Fruit fly (Drosophila melanogaster) whole organism, embryonic: ENCODE data around the gene IntS2.

Source experiments
- Bgb ChIP-seq: fragments of 200-800 bp; sonication (Bioruptor generic); IDR thresholded peaks from 2 replicates; pipeline ENCODE4 v1.3.6; 2022; ENCODE audit warnings: missing biosample characterization, missing genetic modification characterization; ENCODE audit not compliant: partially characterized antibody
- C15 ChIP-seq: fragments of 200-800 bp; sonication (Bioruptor generic); IDR thresholded peaks from 3 replicates; pipeline ENCODE4 v1.3.6; 2022; ENCODE audit warnings: missing biosample characterization, missing genetic modification characterization
- CG10147 ChIP-seq: fragments of 200-800 bp; sonication (Bioruptor generic); optimal IDR thresholded peaks from 2 replicates; lab custom pipeline; 2019; ENCODE audit warnings: missing biosample characterization, mild to moderate bottlenecking, missing genetic modification characterization, moderate library complexity
- CG12744 ChIP-seq: fragments of 200-800 bp; sonication (Bioruptor generic); optimal IDR thresholded peaks from 2 replicates; lab custom pipeline; 2016; ENCODE audit warnings: missing biosample characterization, missing genetic modification characterization
- CG15514 ChIP-seq: fragments of 200-800 bp; sonication (Bioruptor generic); optimal IDR thresholded peaks from 3 replicates; lab custom pipeline; 2017; ENCODE audit warnings: missing biosample characterization, missing genetic modification characterization, mild to moderate bottlenecking, moderate library complexity, missing genetic modification reagents
- CG17802 ChIP-seq: fragments of 200-800 bp; sonication (Bioruptor generic); optimal IDR thresholded peaks from 2 replicates; lab custom pipeline; 2018; ENCODE audit warnings: missing biosample characterization, mild to moderate bottlenecking, missing genetic modification characterization, moderate library complexity
- CG17829 ChIP-seq: fragments of 200-800 bp; optimal IDR thresholded peaks from 2 replicates; lab custom pipeline; 2019; ENCODE audit warnings: missing biosample characterization, mild to moderate bottlenecking, missing genetic modification characterization, moderate library complexity
- CG3838 ChIP-seq: fragments of 200-800 bp; sonication (Bioruptor generic); optimal IDR thresholded peaks from 3 replicates; lab custom pipeline; 2016; ENCODE audit warnings: missing biosample characterization, missing genetic modification characterization
- CG42726 ChIP-seq: fragments of 200-800 bp; sonication (Bioruptor generic); IDR thresholded peaks from 2 replicates; pipeline ENCODE4 v1.3.6; 2022; ENCODE audit warnings: missing biosample characterization, missing genetic modification characterization; ENCODE audit not compliant: partially characterized antibody
- CG4282 ChIP-seq: fragments of 200-800 bp; sonication (Bioruptor generic); optimal IDR thresholded peaks from 2 replicates; lab custom pipeline; 2016; ENCODE audit warnings: missing biosample characterization, missing genetic modification characterization
- CG4730 ChIP-seq: fragments of 200-800 bp; sonication (Bioruptor generic); IDR thresholded peaks from 2 replicates; pipeline ENCODE4 v1.3.6; 2022; ENCODE audit warnings: missing biosample characterization, missing genetic modification characterization
- CG5245 ChIP-seq: fragments of 200-800 bp; sonication (Bioruptor generic); optimal IDR thresholded peaks from 3 replicates; lab custom pipeline; 2016; ENCODE audit warnings: missing biosample characterization, missing genetic modification characterization
- CG6791 ChIP-seq: fragments of 200-800 bp; sonication (Bioruptor generic); IDR thresholded peaks from 3 replicates; pipeline ENCODE4 v1.3.6; 2022; ENCODE audit warnings: missing biosample characterization, missing genetic modification characterization; ENCODE audit not compliant: partially characterized antibody
- CG7357 ChIP-seq: fragments of 200-800 bp; sonication (Bioruptor generic); IDR thresholded peaks from 3 replicates; pipeline ENCODE4 v1.3.6; 2022; ENCODE audit warnings: missing biosample characterization, missing genetic modification characterization
- CG7372 ChIP-seq: fragments of 200-800 bp; sonication (Bioruptor generic); IDR thresholded peaks from 2 replicates; pipeline ENCODE4 v1.3.6; 2022; ENCODE audit warnings: missing biosample characterization, missing genetic modification characterization
- CG7839 ChIP-seq: fragments of 200-800 bp; sonication (Bioruptor generic); optimal IDR thresholded peaks from 3 replicates; lab custom pipeline; 2018; ENCODE audit warnings: missing biosample characterization, mild to moderate bottlenecking, missing genetic modification characterization, moderate library complexity
- CG7928 ChIP-seq: fragments of 200-800 bp; sonication (Bioruptor generic); optimal IDR thresholded peaks from 2 replicates; lab custom pipeline; 2017; ENCODE audit warnings: missing biosample characterization, mild to moderate bottlenecking, missing genetic modification characterization
- CG7963 ChIP-seq: fragments of 200-800 bp; sonication (Bioruptor generic); IDR thresholded peaks from 3 replicates; pipeline ENCODE4 v1.3.6; 2022; ENCODE audit warnings: missing biosample characterization, missing genetic modification characterization; ENCODE audit not compliant: partially characterized antibody
- CG8290 ChIP-seq, 3 experiments: fragments of 200-800 bp; sonication (Bioruptor generic); optimal IDR thresholded peaks; 2 replicates each; lab custom pipeline; 2016 to 2019; ENCODE audit warnings: missing biosample characterization in 3 of 3, missing genetic modification characterization in 3 of 3, mild to moderate bottlenecking in 2 of 3, moderate library complexity in 1 of 3
- D19B ChIP-seq: fragments of 200-800 bp; sonication (Bioruptor generic); optimal IDR thresholded peaks from 2 replicates; lab custom pipeline; 2017; ENCODE audit warnings: missing biosample characterization, mild to moderate bottlenecking, missing genetic modification characterization
- E2f2 ChIP-seq: fragments of 200-800 bp; sonication (Bioruptor generic); IDR thresholded peaks from 2 replicates; pipeline ENCODE4 v1.3.6; 2022; ENCODE audit warnings: missing biosample characterization, missing genetic modification characterization
- Fer2 ChIP-seq: fragments of 200-800 bp; sonication (Bioruptor generic); optimal IDR thresholded peaks from 2 replicates; lab custom pipeline; 2018; ENCODE audit warnings: missing biosample characterization, mild to moderate bottlenecking, missing genetic modification characterization, moderate library complexity
- GATAe ChIP-seq: fragments of 200-800 bp; sonication (Bioruptor generic); conservative IDR thresholded peaks from 2 replicates; pipeline ENCODE4 v1.3.6; 2022; ENCODE audit warnings: missing biosample characterization, missing genetic modification characterization
- HLH4C ChIP-seq: fragments of 200-800 bp; sonication (Bioruptor generic); IDR thresholded peaks from 3 replicates; pipeline ENCODE4 v1.3.6; 2022; ENCODE audit warnings: missing biosample characterization, missing genetic modification characterization; ENCODE audit not compliant: partially characterized antibody
- Opbp ChIP-seq: fragments of 200-800 bp; sonication (Bioruptor generic); IDR thresholded peaks from 3 replicates; pipeline ENCODE4 v1.3.6; 2022; ENCODE audit warnings: missing biosample characterization, missing genetic modification characterization; ENCODE audit not compliant: partially characterized antibody
- Ptx1 ChIP-seq: fragments of 200-800 bp; sonication (Bioruptor generic); IDR thresholded peaks from 2 replicates; pipeline ENCODE4 v1.3.6; 2022; ENCODE audit warnings: missing biosample characterization, missing genetic modification characterization
- Sin3A ChIP-seq: fragments of >200 bp; optimal IDR thresholded peaks from 2 replicates; lab custom pipeline; 2018
- Sox100B ChIP-seq: fragments of 200-800 bp; sonication (Bioruptor generic); optimal IDR thresholded peaks from 3 replicates; lab custom pipeline; 2018; ENCODE audit warnings: missing biosample characterization, mild to moderate bottlenecking, missing genetic modification characterization
- Sox102F ChIP-seq: fragments of 200-800 bp; sonication (Bioruptor generic); optimal IDR thresholded peaks from 2 replicates; lab custom pipeline; 2018; ENCODE audit warnings: missing biosample characterization, mild to moderate bottlenecking, missing genetic modification characterization, moderate library complexity
- Sry-δ ChIP-seq: fragments of 200-800 bp; sonication (Bioruptor generic); optimal IDR thresholded peaks from 2 replicates; lab custom pipeline; 2016; ENCODE audit warnings: missing biosample characterization, missing genetic modification characterization
- TFAM ChIP-seq: fragments of 200-800 bp; sonication (Bioruptor generic); optimal IDR thresholded peaks from 2 replicates; lab custom pipeline; 2017; ENCODE audit warnings: missing biosample characterization, missing genetic modification characterization, inconsistent platforms
- Xbp1 ChIP-seq: fragments of 200-800 bp; sonication (Bioruptor generic); optimal IDR thresholded peaks from 3 replicates; lab custom pipeline; 2016; ENCODE audit warnings: missing biosample characterization, mild to moderate bottlenecking, missing genetic modification characterization
- br ChIP-seq: fragments of >200 bp; optimal IDR thresholded peaks from 2 replicates; lab custom pipeline; 2017
- ci ChIP-seq: fragments of 200-800 bp; sonication (Bioruptor generic); IDR thresholded peaks from 3 replicates; pipeline ENCODE4 v1.3.6; 2022; ENCODE audit warnings: missing biosample characterization, missing genetic modification characterization
- en ChIP-seq: fragments of 200-800 bp; sonication (Bioruptor generic); optimal IDR thresholded peaks from 2 replicates; lab custom pipeline; 2016; ENCODE audit warnings: missing biosample characterization, missing genetic modification characterization
- hth ChIP-seq: fragments of >200 bp; optimal IDR thresholded peaks from 2 replicates; lab custom pipeline; 2017; ENCODE audit warnings: inconsistent platforms
- insv ChIP-seq, 2 experiments: fragments of 200-800 bp; sonication (Bioruptor generic); optimal IDR thresholded peaks; 3 replicates each; lab custom pipeline; 2016 to 2018; ENCODE audit warnings: missing biosample characterization in 2 of 2, missing genetic modification characterization in 2 of 2
- lbe ChIP-seq: fragments of 200-800 bp; sonication (Bioruptor generic); optimal IDR thresholded peaks from 2 replicates; lab custom pipeline; 2016; ENCODE audit warnings: missing biosample characterization, mild to moderate bottlenecking, missing genetic modification characterization
- lilli ChIP-seq: fragments of 200-800 bp; sonication (Bioruptor generic); optimal IDR thresholded peaks from 3 replicates; lab custom pipeline; 2016; ENCODE audit warnings: missing biosample characterization, missing genetic modification characterization
- lola ChIP-seq, 3 experiments: fragments of >200 bp in 2 of 3; fragments of 200-800 bp in 1 of 3; sonication (Bioruptor generic) in 1 of 3; optimal IDR thresholded peaks; 2 replicates each; lab custom pipeline; 2017 to 2019; ENCODE audit warnings: missing biosample characterization in 3 of 3, missing genetic modification characterization in 3 of 3, mild to moderate bottlenecking in 1 of 3, moderate library complexity in 1 of 3
- luna ChIP-seq: fragments of 200-800 bp; sonication (Bioruptor generic); optimal IDR thresholded peaks from 2 replicates; lab custom pipeline; 2016; ENCODE audit warnings: missing biosample characterization, missing genetic modification characterization
- oc ChIP-seq: fragments of 200-800 bp; sonication (Bioruptor generic); optimal IDR thresholded peaks from 2 replicates; lab custom pipeline; 2018; ENCODE audit warnings: missing biosample characterization, mild to moderate bottlenecking, missing genetic modification characterization, moderate library complexity
- odd ChIP-seq: fragments of 200-800 bp; sonication (Bioruptor generic); optimal IDR thresholded peaks from 2 replicates; lab custom pipeline; 2017; ENCODE audit warnings: missing biosample characterization, mild to moderate bottlenecking, missing genetic modification characterization
- phol ChIP-seq: fragments of 200-800 bp; sonication (Bioruptor generic); optimal IDR thresholded peaks from 3 replicates; lab custom pipeline; 2018; ENCODE audit warnings: missing biosample characterization, mild to moderate bottlenecking, missing genetic modification characterization, moderate library complexity
- ro ChIP-seq: fragments of 200-800 bp; sonication (Bioruptor generic); IDR thresholded peaks from 2 replicates; pipeline ENCODE4 v1.3.6; 2022; ENCODE audit warnings: missing biosample characterization, missing genetic modification characterization
- scrt ChIP-seq: fragments of 200-800 bp; sonication (Bioruptor generic); optimal IDR thresholded peaks from 2 replicates; lab custom pipeline; 2018; ENCODE audit warnings: missing biosample characterization, mild to moderate bottlenecking, missing genetic modification characterization, moderate library complexity
- trem ChIP-seq: fragments of 200-800 bp; optimal IDR thresholded peaks from 3 replicates; lab custom pipeline; 2019; ENCODE audit warnings: missing biosample characterization, mild to moderate bottlenecking, missing genetic modification characterization, moderate library complexity
- ttk ChIP-seq: fragments of 200-800 bp; sonication (Bioruptor generic); IDR thresholded peaks from 2 replicates; pipeline ENCODE4 v2.1.2; 2022; ENCODE audit warnings: missing biosample characterization, missing genetic modification characterization
- wdn ChIP-seq: fragments of 200-800 bp; sonication (Bioruptor generic); IDR thresholded peaks from 2 replicates; pipeline ENCODE4 v1.3.6; 2022; ENCODE audit warnings: missing biosample characterization, missing genetic modification characterization
- zfh2 ChIP-seq: fragments of 200-800 bp; sonication (Bioruptor generic); optimal IDR thresholded peaks from 2 replicates; lab custom pipeline; 2016; ENCODE audit warnings: missing biosample characterization, missing genetic modification characterization

Gene IntS2

dm6 chrX:17651998-17652738, 4.5 kb downstream of the IntS2 start, which contains the start of gene RhoGAPp190:
Gene RhoGAPp190, minus strand, starts transcription at chrX:17652562.
- TF ChIP-seq ci (GFP tag; lab: Robert Waterston, UW) = 0 out of 3 replicates have a peak, but pooled peaks have one; percentile 22
- no peak for TF ChIP-seq CG10147 (GFP tag; lab: Kevin White, UChicago)
- TF ChIP-seq luna = no peak
- no peak for TF ChIP-seq en (GFP tag; lab: Kevin White, UChicago)
- no peak for TF ChIP-seq lola (GFP tag; optimal IDR thresholded peaks at IDR 0.05; lab: Kevin White, UChicago)
- no peak for TF ChIP-seq oc (tag; lab: Kevin White, UChicago)
- TF ChIP-seq Xbp1 (GFP tag; lab: Kevin White, UChicago) = peak; percentile 7
- TF ChIP-seq C15 (GFP tag; lab: Robert Waterston, UW) = no peak
- TF ChIP-seq E2f2 (GFP tag; lab: Robert Waterston, UW) = peak; percentile 93
- peak; percentile 23 for TF ChIP-seq Sin3A
- TF ChIP-seq CG42726 (GFP tag; lab: Robert Waterston, UW) = peak; percentile 57; the same call in 1 of the 2 replicates
- no peak for TF ChIP-seq CG4282 (GFP tag; lab: Kevin White, UChicago)
- no peak for TF ChIP-seq ro (GFP tag; lab: Robert Waterston, UW)
- no peak for TF ChIP-seq CG8290 (GFP tag; optimal IDR thresholded peaks at IDR 0.05; lab: Kevin White, UChicago)
- TF ChIP-seq CG8290 (tag; optimal IDR thresholded peaks at IDR 0.05; lab: Kevin White, UChicago) = peak in 1 of 2 experiments; percentile 58
- TF ChIP-seq CG7963 (GFP tag; lab: Robert Waterston, UW) = peak; percentile 96
- peak; percentile 97 for TF ChIP-seq CG6791 (GFP tag; lab: Robert Waterston, UW)
- peak; percentile 24 for TF ChIP-seq lilli
- TF ChIP-seq lbe (GFP tag; lab: Kevin White, UChicago) = peak; percentile 6
- no peak for TF ChIP-seq Sox100B (GFP tag; lab: Kevin White, UChicago)
- no peak for TF ChIP-seq CG7928
- TF ChIP-seq br (lab: Kevin White, UChicago) = no peak
- no peak for TF ChIP-seq CG7372
- no peak for TF ChIP-seq Fer2 (tag; lab: Kevin White, UChicago)
- peak; percentile 98 for TF ChIP-seq HLH4C (GFP tag; lab: Robert Waterston, UW)
- no peak for TF ChIP-seq insv (GFP tag; optimal IDR thresholded peaks at IDR 0.05; lab: Kevin White, UChicago)
- TF ChIP-seq trem (tag; lab: Kevin White, UChicago) = peak; percentile 88
- no peak for TF ChIP-seq CG3838 (GFP tag; lab: Kevin White, UChicago)
- TF ChIP-seq CG7839 (tag; lab: Kevin White, UChicago) = no peak
- TF ChIP-seq wdn (GFP tag; lab: Robert Waterston, UW) = no peak
- TF ChIP-seq odd (GFP tag; lab: Kevin White, UChicago) = peak; percentile 10
- TF ChIP-seq CG17802 (tag; lab: Kevin White, UChicago) = no peak
- TF ChIP-seq CG7357 = no peak
- no peak for TF ChIP-seq ttk (GFP tag; lab: Robert Waterston, UW)
- peak; percentile 96 for TF ChIP-seq Bgb (GFP tag; lab: Robert Waterston, UW)
- TF ChIP-seq CG17829 (tag; lab: Kevin White, UChicago) = peak; percentile 39
- no peak for TF ChIP-seq hth (lab: Kevin White, UChicago)
- no peak for TF ChIP-seq CG5245 (GFP tag; lab: Kevin White, UChicago)
- no peak for TF ChIP-seq TFAM (GFP tag; lab: Kevin White, UChicago)
- peak; percentile 92 for TF ChIP-seq Opbp
- peak; percentile 43 for TF ChIP-seq phol (tag; lab: Kevin White, UChicago)
- TF ChIP-seq D19B (GFP tag; lab: Kevin White, UChicago) = no peak
- TF ChIP-seq CG12744 (GFP tag; lab: Kevin White, UChicago) = no peak
- TF ChIP-seq zfh2 (GFP tag; lab: Kevin White, UChicago) = no peak
- no peak for TF ChIP-seq Ptx1 (GFP tag; lab: Robert Waterston, UW)
- TF ChIP-seq CG4730 (GFP tag; lab: Robert Waterston, UW) = no peak
- no peak for TF ChIP-seq GATAe (GFP tag; lab: Robert Waterston, UW)
- TF ChIP-seq scrt (GFP tag; lab: Kevin White, UChicago) = peak; percentile 34
- TF ChIP-seq CG15514 (GFP tag; lab: Kevin White, UChicago) = peak; percentile 79
- TF ChIP-seq Sox102F (GFP tag; lab: Kevin White, UChicago) = no peak
- TF ChIP-seq Sry-δ (GFP tag; lab: Kevin White, UChicago) = peak; percentile 95
